Fruit fly (Drosophila melanogaster) whole organism, larva: ENCODE results near the gene modSP.

Experiments
- noc ChIP-seq: fragments of 200-800 bp; sonication (Bioruptor generic); optimal IDR thresholded peaks from 3 replicates; lab custom pipeline; 2019; ENCODE audit warnings: missing biosample characterization, mild to moderate bottlenecking, missing genetic modification characterization, moderate library complexity

Gene modSP

dm6 chr3R:16605929-16606328, 49.5 kb downstream of the modSP start:
- TF ChIP-seq noc (tag; lab: Kevin White, UChicago) = no peak

dm6 chr3R:16604715-16605114, 50.7 kb downstream of the modSP start, which contains the start of gene CG10345:
Gene CG10345, minus strand, starts transcription at chr3R:16604861.
- TF ChIP-seq noc (tag; lab: Kevin White, UChicago) = no peak
